Fruit fly (Drosophila melanogaster) whole organism, embryonic: ENCODE measurements around the gene Der-2.

Experiments used
- Bdp1 ChIP-seq: fragments of 200-800 bp; sonication (Bioruptor generic); optimal IDR thresholded peaks from 3 replicates; lab custom pipeline; 2016; ENCODE audit warnings: missing biosample characterization, missing genetic modification characterization
- CG10959 ChIP-seq: fragments of 200-800 bp; sonication (Bioruptor generic); IDR thresholded peaks from 2 replicates; pipeline ENCODE4 v1.3.6; 2022; ENCODE audit warnings: missing biosample characterization, missing genetic modification characterization
- CG11723 ChIP-seq: fragments of 200-800 bp; sonication (Bioruptor generic); optimal IDR thresholded peaks from 2 replicates; lab custom pipeline; 2017; ENCODE audit warnings: missing biosample characterization, mild to moderate bottlenecking, missing genetic modification characterization
- CG12071 ChIP-seq: fragments of 200-800 bp; sonication (Bioruptor generic); optimal IDR thresholded peaks from 3 replicates; lab custom pipeline; 2018; ENCODE audit warnings: missing biosample characterization, mild to moderate bottlenecking, missing genetic modification characterization
- CG1233 ChIP-seq: fragments of 200-800 bp; sonication (Bioruptor generic); optimal IDR thresholded peaks from 4 replicates; lab custom pipeline; 2018; ENCODE audit warnings: missing biosample characterization, mild to moderate bottlenecking, missing genetic modification characterization
- CG12942 ChIP-seq: fragments of 200-800 bp; sonication (Bioruptor generic); optimal IDR thresholded peaks from 3 replicates; lab custom pipeline; 2016; ENCODE audit warnings: missing biosample characterization, missing genetic modification characterization
- CG13775 ChIP-seq: fragments of 200-800 bp; sonication (Bioruptor generic); optimal IDR thresholded peaks from 3 replicates; lab custom pipeline; 2017; ENCODE audit warnings: missing biosample characterization, mild to moderate bottlenecking, missing genetic modification characterization
- CG15514 ChIP-seq: fragments of 200-800 bp; sonication (Bioruptor generic); optimal IDR thresholded peaks from 3 replicates; lab custom pipeline; 2017; ENCODE audit warnings: missing biosample characterization, missing genetic modification characterization, mild to moderate bottlenecking, moderate library complexity, missing genetic modification reagents
- CG17186 ChIP-seq: fragments of 200-800 bp; sonication (Bioruptor generic); optimal IDR thresholded peaks from 3 replicates; lab custom pipeline; 2017; ENCODE audit warnings: missing biosample characterization, missing genetic modification reagents, missing genetic modification characterization
- CG17385 ChIP-seq: fragments of 200-800 bp; sonication (Bioruptor generic); optimal IDR thresholded peaks from 3 replicates; lab custom pipeline; 2018; ENCODE audit warnings: missing biosample characterization, mild to moderate bottlenecking, missing genetic modification characterization
- CG2129 ChIP-seq: fragments of 200-800 bp; sonication (Bioruptor generic); IDR thresholded peaks from 2 replicates; pipeline ENCODE4 v1.3.6; 2022; ENCODE audit warnings: missing biosample characterization, missing genetic modification characterization; ENCODE audit not compliant: partially characterized antibody
- CG2202 ChIP-seq: fragments of 200-800 bp; sonication (Bioruptor generic); optimal IDR thresholded peaks from 2 replicates; lab custom pipeline; 2018; ENCODE audit warnings: missing biosample characterization, mild to moderate bottlenecking, missing genetic modification characterization
- CG32532 ChIP-seq: fragments of 200-800 bp; sonication (Bioruptor generic); IDR thresholded peaks from 2 replicates; pipeline ENCODE4 v1.3.6; 2022; ENCODE audit warnings: missing biosample characterization, missing genetic modification characterization
- CG3726 ChIP-seq: fragments of 200-800 bp; sonication (Bioruptor generic); IDR thresholded peaks from 3 replicates; pipeline ENCODE4, ENCODE4 v1.3.6; 2022; ENCODE audit warnings: missing biosample characterization, missing genetic modification characterization
- CG4424 ChIP-seq: fragments of 200-800 bp; sonication (Bioruptor generic); optimal IDR thresholded peaks from 3 replicates; lab custom pipeline; 2016; ENCODE audit warnings: missing biosample characterization, missing genetic modification characterization
- CG6689 ChIP-seq: fragments of 200-800 bp; sonication (Bioruptor generic); IDR thresholded peaks from 2 replicates; pipeline ENCODE4 v1.3.6; 2022; ENCODE audit warnings: missing biosample characterization, missing genetic modification characterization
- CG6765 ChIP-seq: fragments of 200-800 bp; sonication (Bioruptor generic); optimal IDR thresholded peaks from 3 replicates; lab custom pipeline; 2017; ENCODE audit warnings: missing biosample characterization, mild to moderate bottlenecking, missing genetic modification characterization
- CG7271 ChIP-seq: fragments of 200-800 bp; sonication (Bioruptor generic); optimal IDR thresholded peaks from 2 replicates; lab custom pipeline; 2018; ENCODE audit warnings: missing biosample characterization, mild to moderate bottlenecking, missing genetic modification characterization, moderate library complexity
- CG7745 ChIP-seq: fragments of 200-800 bp; sonication (Bioruptor generic); optimal IDR thresholded peaks from 2 replicates; lab custom pipeline; 2018; ENCODE audit warnings: missing biosample characterization, mild to moderate bottlenecking, missing genetic modification characterization, moderate library complexity
- CG7987 ChIP-seq: fragments of 200-800 bp; sonication (Bioruptor generic); optimal IDR thresholded peaks from 2 replicates; lab custom pipeline; 2018; ENCODE audit warnings: missing biosample characterization, mild to moderate bottlenecking, missing genetic modification characterization, moderate library complexity
- CG9215 ChIP-seq: fragments of 200-800 bp; sonication (Bioruptor generic); IDR thresholded peaks from 2 replicates; pipeline ENCODE4 v1.3.6; 2022; ENCODE audit warnings: missing biosample characterization, missing genetic modification characterization
- CG9876 ChIP-seq: fragments of 200-800 bp; sonication (Bioruptor generic); optimal IDR thresholded peaks from 2 replicates; lab custom pipeline; 2016; ENCODE audit warnings: missing biosample characterization, missing genetic modification characterization
- D19A ChIP-seq: fragments of 200-800 bp; optimal IDR thresholded peaks from 3 replicates; lab custom pipeline; 2019; ENCODE audit warnings: missing biosample characterization, mild to moderate bottlenecking, missing genetic modification characterization, moderate library complexity
- Dip2 ChIP-seq: fragments of 200-800 bp; sonication (Bioruptor generic); IDR thresholded peaks from 2 replicates; pipeline ENCODE4 v1.3.6; 2022; ENCODE audit warnings: missing biosample characterization, missing genetic modification characterization
- E2f1 ChIP-seq: fragments of 200-800 bp; sonication (Bioruptor generic); IDR thresholded peaks from 2 replicates; pipeline ENCODE4 v1.3.6; 2022; ENCODE audit warnings: missing biosample characterization, missing genetic modification characterization
- Ets65A ChIP-seq: fragments of 200-800 bp; sonication (Bioruptor generic); peaks from one replicate; lab custom pipeline; 2016; ENCODE audit warnings: missing biosample characterization, missing genetic modification characterization
- GATAe ChIP-seq: fragments of 200-800 bp; sonication (Bioruptor generic); conservative IDR thresholded peaks from 2 replicates; pipeline ENCODE4 v1.3.6; 2022; ENCODE audit warnings: missing biosample characterization, missing genetic modification characterization
- HLHmδ ChIP-seq: fragments of 200-800 bp; sonication (Bioruptor generic); optimal IDR thresholded peaks from 2 replicates; lab custom pipeline; 2018; ENCODE audit warnings: missing biosample characterization, mild to moderate bottlenecking, missing genetic modification characterization, moderate library complexity
- Hr51 ChIP-seq, 2 experiments: fragments of 200-800 bp; sonication (Bioruptor generic); optimal IDR thresholded peaks; 2 replicates in 1 of 2; 3 replicates in 1 of 2; lab custom pipeline; 2016 to 2018; ENCODE audit warnings: missing biosample characterization in 2 of 2, missing genetic modification characterization in 2 of 2, mild to moderate bottlenecking in 1 of 2, moderate library complexity in 1 of 2
- Lim3 ChIP-seq: fragments of 200-800 bp; sonication (Bioruptor generic); IDR thresholded peaks from 2 replicates; pipeline ENCODE4 v1.3.6; 2022; ENCODE audit warnings: missing biosample characterization, missing genetic modification characterization
- Optix ChIP-seq: fragments of 200-800 bp; sonication (Bioruptor generic); IDR thresholded peaks from 3 replicates; pipeline ENCODE4 v1.3.6; 2022; ENCODE audit warnings: missing biosample characterization, missing genetic modification characterization
- Six4 ChIP-seq: fragments of 200-800 bp; sonication (Bioruptor generic); optimal IDR thresholded peaks from 2 replicates; lab custom pipeline; 2016; ENCODE audit warnings: missing biosample characterization, missing genetic modification characterization
- Sry-δ ChIP-seq: fragments of 200-800 bp; sonication (Bioruptor generic); optimal IDR thresholded peaks from 2 replicates; lab custom pipeline; 2016; ENCODE audit warnings: missing biosample characterization, missing genetic modification characterization
- Taf1 ChIP-seq: fragments of 200-800 bp; sonication (Bioruptor generic); IDR thresholded peaks from 2 replicates; pipeline ENCODE4 v1.3.6; 2022; ENCODE audit warnings: missing biosample characterization, missing genetic modification characterization
- cato ChIP-seq: fragments of 200-800 bp; sonication (Bioruptor generic); optimal IDR thresholded peaks from 2 replicates; lab custom pipeline; 2016; ENCODE audit warnings: missing biosample characterization, missing genetic modification characterization, borderline replicate concordance
- dpn ChIP-seq, 2 experiments: fragments of 200-800 bp; sonication (Bioruptor generic); optimal IDR thresholded peaks; 3 replicates each; lab custom pipeline; 2016; ENCODE audit warnings: missing biosample characterization in 2 of 2, missing genetic modification characterization in 2 of 2
- emc ChIP-seq: fragments of 200-800 bp; sonication (Bioruptor generic); optimal IDR thresholded peaks from 2 replicates; lab custom pipeline; 2016; ENCODE audit warnings: missing biosample characterization, missing genetic modification characterization
- eve ChIP-seq, 2 experiments: fragments of >200 bp; optimal IDR thresholded peaks; 2 replicates each; lab custom pipeline; 2017; ENCODE audit warnings: missing biosample characterization in 2 of 2, missing genetic modification characterization in 2 of 2
- fd3F ChIP-seq: fragments of 200-800 bp; sonication (Bioruptor generic); optimal IDR thresholded peaks from 2 replicates; lab custom pipeline; 2018; ENCODE audit warnings: missing biosample characterization, mild to moderate bottlenecking, missing genetic modification characterization, moderate library complexity
- fd64A ChIP-seq: fragments of 200-800 bp; sonication (Bioruptor generic); optimal IDR thresholded peaks from 3 replicates; lab custom pipeline; 2018; ENCODE audit warnings: missing biosample characterization, mild to moderate bottlenecking, missing genetic modification characterization
- gcm ChIP-seq: fragments of 200-800 bp; sonication (Bioruptor generic); optimal IDR thresholded peaks from 2 replicates; lab custom pipeline; 2019; ENCODE audit warnings: missing biosample characterization, mild to moderate bottlenecking, missing genetic modification characterization, moderate library complexity
- gt ChIP-seq: fragments of 200-800 bp; sonication (Bioruptor generic); IDR thresholded peaks from 2 replicates; pipeline ENCODE4 v1.3.6; 2022; ENCODE audit warnings: missing biosample characterization, missing genetic modification characterization
- hth ChIP-seq: fragments of >200 bp; optimal IDR thresholded peaks from 2 replicates; lab custom pipeline; 2017; ENCODE audit warnings: inconsistent platforms
- luna ChIP-seq: fragments of 200-800 bp; sonication (Bioruptor generic); optimal IDR thresholded peaks from 2 replicates; lab custom pipeline; 2016; ENCODE audit warnings: missing biosample characterization, missing genetic modification characterization
- nmo ChIP-seq: fragments of 200-800 bp; sonication (Bioruptor generic); optimal IDR thresholded peaks from 2 replicates; lab custom pipeline; 2018; ENCODE audit warnings: missing biosample characterization, mild to moderate bottlenecking, missing genetic modification characterization, moderate library complexity
- sd ChIP-seq: fragments of 200-800 bp; sonication (Bioruptor generic); optimal IDR thresholded peaks from 3 replicates; lab custom pipeline; 2018; ENCODE audit warnings: missing biosample characterization, mild to moderate bottlenecking, missing genetic modification characterization, moderate library complexity
- so ChIP-seq: fragments of 200-800 bp; sonication (Bioruptor generic); IDR thresholded peaks from 3 replicates; pipeline ENCODE4 v1.3.6; 2022; ENCODE audit warnings: missing biosample characterization, missing genetic modification characterization
- sr ChIP-seq: fragments of 200-800 bp; sonication (Bioruptor generic); IDR thresholded peaks from 3 replicates; pipeline ENCODE4 v1.3.6; 2022; ENCODE audit warnings: missing biosample characterization, missing genetic modification characterization
- vvl ChIP-seq: fragments of 200-800 bp; sonication (Bioruptor generic); IDR thresholded peaks from 2 replicates; pipeline ENCODE4 v1.3.6; 2022; ENCODE audit warnings: missing biosample characterization, missing genetic modification characterization
- wor ChIP-seq: fragments of 200-800 bp; sonication (Bioruptor generic); IDR thresholded peaks from 2 replicates; pipeline ENCODE4 v1.3.6; 2022; ENCODE audit warnings: missing biosample characterization, missing genetic modification characterization
- yki ChIP-seq: fragments of >200 bp; optimal IDR thresholded peaks from 3 replicates; lab custom pipeline; 2018
- zfh2 ChIP-seq: fragments of 200-800 bp; sonication (Bioruptor generic); optimal IDR thresholded peaks from 2 replicates; lab custom pipeline; 2016; ENCODE audit warnings: missing biosample characterization, missing genetic modification characterization

Gene Der-2

DNA sequence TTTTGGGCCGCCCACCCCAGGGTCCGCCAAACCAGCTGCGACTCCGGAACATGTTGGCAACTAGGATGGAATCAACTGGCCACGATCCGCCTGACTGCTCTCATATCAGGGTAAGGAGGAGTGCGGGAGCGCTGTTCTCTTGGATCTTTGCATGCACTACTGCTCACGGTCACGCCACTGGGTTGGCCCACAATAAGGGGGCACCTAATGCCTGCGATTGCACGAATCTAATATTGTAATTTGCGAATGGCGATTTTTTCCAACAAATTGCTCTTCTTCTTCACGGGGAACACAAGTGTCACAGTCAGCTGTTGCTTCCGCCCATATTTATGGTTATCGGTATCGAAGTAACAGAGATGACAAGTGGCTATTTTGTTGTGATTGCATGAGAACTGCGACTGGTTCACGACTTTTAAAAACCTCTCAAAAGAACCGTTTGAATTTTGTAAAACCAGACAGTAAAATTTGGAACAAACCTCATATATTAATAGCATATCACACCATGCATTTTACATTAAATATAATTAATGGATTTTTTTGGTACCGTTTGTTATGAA, 42.6 kb downstream of the Der-2 start, which contains the start of gene ema (continued):
- TF ChIP-seq vvl (GFP tag; lab: Robert Waterston, UW) (0 out of 2 replicates have a peak, but pooled peaks have one; percentile 40), CG1233 (GFP tag; lab: Kevin White, UChicago) (no peak), CG17385 (GFP tag; lab: Kevin White, UChicago) (peak; percentile 97), sr (GFP tag; lab: Robert Waterston, UW) (no peak), gt (GFP tag; lab: Robert Waterston, UW) (no peak), sd (tag; lab: Kevin White, UChicago) (no peak), CG11723 (GFP tag; lab: Kevin White, UChicago) (no peak), D19A (tag; lab: Kevin White, UChicago) (no peak), CG17186 (GFP tag; lab: Kevin White, UChicago) (no peak), CG2202 (tag; lab: Kevin White, UChicago) (no peak), CG12942 (GFP tag; lab: Kevin White, UChicago) (peak; percentile 3), CG6689 (GFP tag; lab: Robert Waterston, UW) (no peak), yki (lab: Kevin White, UChicago) (no peak), CG2129 (GFP tag; lab: Robert Waterston, UW) (0 out of 2 replicates have a peak, but pooled peaks have one; percentile 10), luna (GFP tag; lab: Kevin White, UChicago) (no peak), eve (GFP tag; optimal IDR thresholded peaks at IDR 0.05; lab: Kevin White, UChicago) (no peak), dpn (GFP tag; optimal IDR thresholded peaks at IDR 0.05; lab: Kevin White, UChicago) (peak; percentile 24), CG10959 (GFP tag; lab: Robert Waterston, UW) (no peak), Hr51 (GFP tag; optimal IDR thresholded peaks at IDR 0.05; lab: Kevin White, UChicago) (no peak), CG12071 (GFP tag; lab: Kevin White, UChicago) (no peak), nmo (peak; percentile 28), E2f1 (GFP tag; lab: Robert Waterston, UW) (no peak), CG32532 (GFP tag; lab: Robert Waterston, UW) (peak; percentile 54; the same call in 1 of the 2 replicates), Bdp1 (GFP tag; lab: Kevin White, UChicago) (no peak), zfh2 (no peak), fd3F (GFP tag; lab: Kevin White, UChicago) (no peak), gcm (GFP tag; lab: Kevin White, UChicago) (no peak), Ets65A (peak; percentile 9), hth (lab: Kevin White, UChicago) (no peak), Optix (GFP tag; lab: Robert Waterston, UW) (no peak), so (GFP tag; lab: Robert Waterston, UW) (0 out of 3 replicates have a peak, but pooled peaks have one; percentile 33), cato (GFP tag; lab: Kevin White, UChicago) (no peak), fd64A (no peak), Sry-δ (GFP tag; lab: Kevin White, UChicago) (peak; percentile 58), emc (GFP tag; lab: Kevin White, UChicago) (no peak), CG6765 (peak; percentile 5), CG7271 (tag; lab: Kevin White, UChicago) (no peak), Dip2 (GFP tag; lab: Robert Waterston, UW) (no peak), Lim3 (GFP tag; lab: Robert Waterston, UW) (no peak), Taf1 (GFP tag; lab: Robert Waterston, UW) (no peak), CG13775 (no peak), CG7745 (no peak), CG9876 (GFP tag; lab: Kevin White, UChicago) (no peak), CG3726 (GFP tag; lab: Robert Waterston, UW) (no peak), Six4 (GFP tag; lab: Kevin White, UChicago) (no peak), HLHmδ (GFP tag; lab: Kevin White, UChicago) (no peak), CG15514 (GFP tag; lab: Kevin White, UChicago) (peak; percentile 98), CG7987 (GFP tag; lab: Kevin White, UChicago) (peak; percentile 39), CG9215 (GFP tag; lab: Robert Waterston, UW) (no peak), CG4424 (GFP tag; lab: Kevin White, UChicago) (peak; percentile 6), wor (no peak), GATAe (GFP tag; lab: Robert Waterston, UW) (no peak)
